Fruit fly (Drosophila melanogaster): ENCODE data around the gene Srx.

Srx gene

dm6 chrX:17860711-17861110 is 3.9 kb downstream of the Srx start, which contains the start of the genes Arp8 and CG6769 (continued):
- TF ChIP-seq CG11093 (GFP tag; IDR thresholded peaks at IDR 0.05) (no peak), CG10462 (GFP tag; optimal IDR thresholded peaks at IDR 0.05) (no peak), nau (GFP tag; optimal IDR thresholded peaks at IDR 0.05) (no peak), disco-r (GFP tag; optimal IDR thresholded peaks at IDR 0.05) (no peak), CG8924 (tag; optimal IDR thresholded peaks at IDR 0.05) (peak; percentile 47), CG6813 (GFP tag; optimal IDR thresholded peaks at IDR 0.05) (no peak), lov (optimal IDR thresholded peaks at IDR 0.05) (no peak), lov (GFP tag; IDR thresholded peaks at IDR 0.05) (no peak), eyg (GFP tag; optimal IDR thresholded peaks at IDR 0.05) (no peak), phol (tag; optimal IDR thresholded peaks at IDR 0.05) (peak; percentile 54), CG10979 (tag; optimal IDR thresholded peaks at IDR 0.05) (peak; percentile 40), Nf-YC (tag; optimal IDR thresholded peaks at IDR 0.05) (no peak), CG12391 (tag; optimal IDR thresholded peaks at IDR 0.05) (peak; percentile 55), dm (GFP tag; optimal IDR thresholded peaks at IDR 0.05) (peak; percentile 47), lmd (GFP tag; IDR thresholded peaks at IDR 0.05) (no peak), gsb-n (tag; optimal IDR thresholded peaks at IDR 0.05) (no peak), sens (GFP tag) (peak; percentile 58), Xrp1 (GFP tag; IDR thresholded peaks at IDR 0.05) (0 out of 2 replicates have a peak, but pooled peaks have one; percentile 14), chn (GFP tag; optimal IDR thresholded peaks at IDR 0.05) (no peak), CG32772 (GFP tag; IDR thresholded peaks at IDR 0.05) (no peak), CG9609 (GFP tag; optimal IDR thresholded peaks at IDR 0.05) (no peak), pnt (GFP tag; optimal IDR thresholded peaks at IDR 0.05) (no peak), Neu2 (GFP tag; optimal IDR thresholded peaks at IDR 0.05; ENCODE audit: borderline replicate concordance) (no peak), CG2875 (GFP tag; optimal IDR thresholded peaks at IDR 0.05) (no peak), bsh (GFP tag; optimal IDR thresholded peaks at IDR 0.05) (no peak), NFAT (GFP tag; IDR thresholded peaks at IDR 0.05) (no peak), CG10147 (GFP tag; optimal IDR thresholded peaks at IDR 0.05) (peak; percentile 22), CG4328 (GFP tag; optimal IDR thresholded peaks at IDR 0.05) (no peak), Ptx1 (GFP tag; IDR thresholded peaks at IDR 0.05) (no peak), CG2678 (tag; optimal IDR thresholded peaks at IDR 0.05) (no peak), CG33213 (GFP tag; optimal IDR thresholded peaks at IDR 0.05) (no peak), pho (GFP tag; optimal IDR thresholded peaks at IDR 0.05) (no peak), Lim3 (GFP tag; IDR thresholded peaks at IDR 0.05) (no peak), Hsf (GFP tag; optimal IDR thresholded peaks at IDR 0.05) (peak; percentile 20), trem (tag; optimal IDR thresholded peaks at IDR 0.05) (peak; percentile 68), CG2120 (GFP tag; optimal IDR thresholded peaks at IDR 0.05) (peak; percentile 41), sob (GFP tag; IDR thresholded peaks at IDR 0.05) (no peak), Mes4 (GFP tag; optimal IDR thresholded peaks at IDR 0.05) (no peak), eve (GFP tag; optimal IDR thresholded peaks at IDR 0.05) (no peak), lola (GFP tag; optimal IDR thresholded peaks at IDR 0.05) (peak in 1 of 3 experiments; percentile 33), CG6791 (GFP tag; IDR thresholded peaks at IDR 0.05; ENCODE audit: partially characterized antibody) (no peak), H15 (GFP tag; IDR thresholded peaks at IDR 0.05) (no peak), CG7987 (GFP tag; optimal IDR thresholded peaks at IDR 0.05) (no peak), Dp (GFP tag; optimal IDR thresholded peaks at IDR 0.05) (peak; percentile 14), CG6765 (GFP tag; optimal IDR thresholded peaks at IDR 0.05) (no peak), unc-4 (GFP tag; IDR thresholded peaks at IDR 0.05; ENCODE audit: partially characterized antibody) (0 out of 2 replicates have a peak, but pooled peaks have one; percentile 18), kah (GFP tag; optimal IDR thresholded peaks at IDR 0.05) (no peak), fru (optimal IDR thresholded peaks at IDR 0.05) (no peak), CG10959 (GFP tag; IDR thresholded peaks at IDR 0.05) (no peak), CG7928 (GFP tag; optimal IDR thresholded peaks at IDR 0.05) (no peak), CG12104 (GFP tag; optimal IDR thresholded peaks at IDR 0.05) (no peak), dati (GFP tag; IDR thresholded peaks at IDR 0.05) (no peak)
